Worm (Caenorhabditis elegans) whole organism, L1 larva: ENCODE data around the gene F28A10.1.
"Not testable (repeated sequence)": the region's sequence is repeated elsewhere in the genome, so short reads cannot be mapped to it uniquely, and the experiment has no call there.

Source experiments
- ama-1 ChIP-seq: fragments of 150-350 bp; optimal IDR thresholded peaks from 2 replicates; lab custom pipeline; 2014
- lin-35 ChIP-seq, 2 experiments: fragments of 150-350 bp; optimal IDR thresholded peaks; 2 replicates each; lab custom pipeline; 2014; ENCODE audit warnings: missing biosample characterization in 2 of 2, missing genetic modification characterization in 2 of 2, missing genetic modification reagents in 2 of 2
- nhr-237 ChIP-seq: fragments of 150-350 bp; optimal IDR thresholded peaks from 2 replicates; lab custom pipeline; 2014; ENCODE audit warnings: missing biosample characterization, missing genetic modification characterization

DNA sequence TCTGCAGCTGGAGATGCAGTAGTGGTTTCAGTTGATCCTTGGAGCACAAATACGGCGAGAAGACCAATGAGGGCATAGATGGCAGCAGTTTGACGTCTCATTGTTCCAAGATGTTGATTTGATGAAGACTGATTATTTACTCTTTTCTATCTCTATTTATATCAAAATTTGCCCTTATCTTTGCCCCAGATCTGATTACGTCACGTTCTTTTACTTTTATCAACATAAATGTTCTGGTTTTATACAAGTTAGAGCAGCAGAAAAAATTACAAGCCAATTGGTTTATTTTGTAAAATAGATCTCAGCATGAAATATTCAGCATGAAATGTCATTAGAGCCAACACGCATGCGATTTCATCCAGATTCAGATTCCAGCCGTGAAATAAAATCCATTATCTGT, 2.9 kb upstream of the F28A10.1 start, which contains the start of gene msrp-4:
- TF ChIP-seq lin-35 (GFP tag; optimal IDR thresholded peaks at IDR 0.05; lab: Kevin White, UChicago); nhr-237 (tag; lab: Kevin White, UChicago); ama-1 (lab: Kevin White, UChicago): not testable (repeated sequence)
